Fruit fly (Drosophila melanogaster) whole organism, embryonic: ENCODE results near the gene Ae2.

Experiments
- ATbp ChIP-seq: fragments of 200-800 bp; sonication (Bioruptor generic); optimal IDR thresholded peaks from 2 replicates; lab custom pipeline; 2017; ENCODE audit warnings: missing biosample characterization, mild to moderate bottlenecking, missing genetic modification characterization, missing genetic modification reagents
- Antp ChIP-seq: fragments of 200-800 bp; sonication (Bioruptor generic); optimal IDR thresholded peaks from 3 replicates; lab custom pipeline; 2016; ENCODE audit warnings: missing biosample characterization, missing genetic modification characterization
- Asciz ChIP-seq: fragments of 200-800 bp; sonication (Bioruptor generic); optimal IDR thresholded peaks from 2 replicates; lab custom pipeline; 2017; ENCODE audit warnings: missing biosample characterization, mild to moderate bottlenecking, missing genetic modification characterization, missing genetic modification reagents
- Blimp-1 ChIP-seq: fragments of 200-800 bp; sonication (Bioruptor generic); optimal IDR thresholded peaks from 3 replicates; lab custom pipeline; 2018; ENCODE audit warnings: missing biosample characterization, missing genetic modification characterization, mild to moderate bottlenecking, moderate library complexity, missing genetic modification reagents
- BtbVII ChIP-seq: fragments of 200-800 bp; sonication (Bioruptor generic); optimal IDR thresholded peaks from 3 replicates; lab custom pipeline; 2017; ENCODE audit warnings: missing biosample characterization, mild to moderate bottlenecking, missing genetic modification characterization
- CG10979 ChIP-seq: fragments of 200-800 bp; sonication (Bioruptor generic); optimal IDR thresholded peaks from 2 replicates; lab custom pipeline; 2018; ENCODE audit warnings: missing biosample characterization, mild to moderate bottlenecking, missing genetic modification characterization, moderate library complexity
- CG11504 ChIP-seq: fragments of 200-800 bp; sonication (Bioruptor generic); optimal IDR thresholded peaks from 3 replicates; lab custom pipeline; 2019; ENCODE audit warnings: missing biosample characterization, mild to moderate bottlenecking, missing genetic modification characterization, moderate library complexity
- CG12071 ChIP-seq: fragments of 200-800 bp; sonication (Bioruptor generic); optimal IDR thresholded peaks from 3 replicates; lab custom pipeline; 2018; ENCODE audit warnings: missing biosample characterization, mild to moderate bottlenecking, missing genetic modification characterization
- CG12391 ChIP-seq: fragments of 200-800 bp; sonication (Bioruptor generic); optimal IDR thresholded peaks from 3 replicates; lab custom pipeline; 2018; ENCODE audit warnings: missing biosample characterization, mild to moderate bottlenecking, missing genetic modification characterization, moderate library complexity
- CG13296 ChIP-seq: fragments of 200-800 bp; sonication (Bioruptor generic); optimal IDR thresholded peaks from 3 replicates; lab custom pipeline; 2018; ENCODE audit warnings: missing biosample characterization, mild to moderate bottlenecking, missing genetic modification characterization
- CG14014 ChIP-seq: fragments of 200-800 bp; sonication (Bioruptor generic); IDR thresholded peaks from 2 replicates; pipeline ENCODE4 v1.3.6; 2022; ENCODE audit warnings: missing biosample characterization, missing genetic modification characterization
- CG15073 ChIP-seq: fragments of 200-800 bp; sonication (Bioruptor generic); optimal IDR thresholded peaks from 2 replicates; lab custom pipeline; 2016; ENCODE audit warnings: missing biosample characterization, missing genetic modification characterization
- CG15514 ChIP-seq: fragments of 200-800 bp; sonication (Bioruptor generic); optimal IDR thresholded peaks from 3 replicates; lab custom pipeline; 2017; ENCODE audit warnings: missing biosample characterization, missing genetic modification characterization, mild to moderate bottlenecking, moderate library complexity, missing genetic modification reagents
- CG18262 ChIP-seq: fragments of 200-800 bp; optimal IDR thresholded peaks from 3 replicates; lab custom pipeline; 2019; ENCODE audit warnings: missing biosample characterization, mild to moderate bottlenecking, missing genetic modification characterization, moderate library complexity
- CG31365 ChIP-seq: fragments of 200-800 bp; sonication (Bioruptor generic); optimal IDR thresholded peaks from 2 replicates; lab custom pipeline; 2018; ENCODE audit warnings: missing biosample characterization, mild to moderate bottlenecking, missing genetic modification characterization
- CG31441 ChIP-seq: fragments of 200-800 bp; sonication (Bioruptor generic); IDR thresholded peaks from 2 replicates; pipeline ENCODE4 v1.3.6; 2022; ENCODE audit warnings: missing biosample characterization, missing genetic modification characterization
- CG3163 ChIP-seq: fragments of 200-800 bp; sonication (Bioruptor generic); optimal IDR thresholded peaks from 3 replicates; lab custom pipeline; 2016; ENCODE audit warnings: missing biosample characterization, missing genetic modification characterization
- CG3281 ChIP-seq: fragments of 200-800 bp; sonication (Bioruptor generic); optimal IDR thresholded peaks from 3 replicates; lab custom pipeline; 2017; ENCODE audit warnings: missing biosample characterization, mild to moderate bottlenecking, missing genetic modification characterization
- CG34422 ChIP-seq: fragments of 200-800 bp; sonication (Bioruptor generic); IDR thresholded peaks from 3 replicates; pipeline ENCODE4 v1.3.6; 2022; ENCODE audit warnings: missing biosample characterization, missing genetic modification characterization
- CG4282 ChIP-seq: fragments of 200-800 bp; sonication (Bioruptor generic); optimal IDR thresholded peaks from 2 replicates; lab custom pipeline; 2016; ENCODE audit warnings: missing biosample characterization, missing genetic modification characterization
- CG6683 ChIP-seq: fragments of 200-800 bp; sonication (Bioruptor generic); optimal IDR thresholded peaks from 2 replicates; lab custom pipeline; 2017; ENCODE audit warnings: missing biosample characterization, mild to moderate bottlenecking, missing genetic modification characterization, missing genetic modification reagents
- CG6689 ChIP-seq: fragments of 200-800 bp; sonication (Bioruptor generic); IDR thresholded peaks from 2 replicates; pipeline ENCODE4 v1.3.6; 2022; ENCODE audit warnings: missing biosample characterization, missing genetic modification characterization
- CG7372 ChIP-seq: fragments of 200-800 bp; sonication (Bioruptor generic); IDR thresholded peaks from 2 replicates; pipeline ENCODE4 v1.3.6; 2022; ENCODE audit warnings: missing biosample characterization, missing genetic modification characterization
- CG7556 ChIP-seq: fragments of 200-800 bp; sonication (Bioruptor generic); optimal IDR thresholded peaks from 2 replicates; lab custom pipeline; 2017; ENCODE audit warnings: missing biosample characterization, mild to moderate bottlenecking, missing genetic modification characterization
- CG8765 ChIP-seq: fragments of 200-800 bp; sonication (Bioruptor generic); IDR thresholded peaks from 2 replicates; pipeline ENCODE4 v1.3.6; 2022; ENCODE audit warnings: missing biosample characterization, missing genetic modification characterization
- D19B ChIP-seq: fragments of 200-800 bp; sonication (Bioruptor generic); optimal IDR thresholded peaks from 2 replicates; lab custom pipeline; 2017; ENCODE audit warnings: missing biosample characterization, mild to moderate bottlenecking, missing genetic modification characterization
- Dll ChIP-seq: fragments of 200-800 bp; sonication (Bioruptor generic); IDR thresholded peaks from 4 replicates; pipeline ENCODE4 v1.3.6; 2022; ENCODE audit warnings: missing biosample characterization, missing genetic modification characterization; ENCODE audit not compliant: partially characterized antibody
- E2f1 ChIP-seq: fragments of 200-800 bp; sonication (Bioruptor generic); IDR thresholded peaks from 2 replicates; pipeline ENCODE4 v1.3.6; 2022; ENCODE audit warnings: missing biosample characterization, missing genetic modification characterization
- Fer1 ChIP-seq: fragments of 200-800 bp; sonication (Bioruptor generic); optimal IDR thresholded peaks from 2 replicates; lab custom pipeline; 2017; ENCODE audit warnings: missing biosample characterization, mild to moderate bottlenecking, missing genetic modification characterization
- Hr78 ChIP-seq, 2 experiments: fragments of 200-800 bp in 1 of 2; fragments of >200 bp in 1 of 2; sonication (Bioruptor generic) in 1 of 2; optimal IDR thresholded peaks; 2 replicates each; lab custom pipeline; 2017 to 2019; ENCODE audit warnings: missing biosample characterization in 2 of 2, missing genetic modification characterization in 2 of 2, mild to moderate bottlenecking in 1 of 2, moderate library complexity in 1 of 2
- Max ChIP-seq: fragments of 200-800 bp; sonication (Bioruptor generic); optimal IDR thresholded peaks from 2 replicates; lab custom pipeline; 2016; ENCODE audit warnings: missing biosample characterization, mild to moderate bottlenecking, missing genetic modification characterization
- Rfx ChIP-seq: fragments of 200-800 bp; sonication (Bioruptor generic); IDR thresholded peaks from 2 replicates; pipeline ENCODE4 v1.3.6; 2022; ENCODE audit warnings: missing biosample characterization, missing genetic modification characterization
- Xrp1 ChIP-seq: fragments of 200-800 bp; sonication (Bioruptor generic); IDR thresholded peaks from 2 replicates; pipeline ENCODE4 v1.3.6; 2022; ENCODE audit warnings: missing biosample characterization, missing genetic modification characterization
- ac ChIP-seq: fragments of 200-800 bp; sonication (Bioruptor generic); optimal IDR thresholded peaks from 3 replicates; lab custom pipeline; 2017; ENCODE audit warnings: missing biosample characterization, mild to moderate bottlenecking, missing genetic modification characterization
- bbx ChIP-seq: fragments of 200-800 bp; sonication (Bioruptor generic); IDR thresholded peaks from 2 replicates; pipeline ENCODE4 v1.3.6; 2022; ENCODE audit warnings: missing biosample characterization, missing genetic modification characterization; ENCODE audit not compliant: partially characterized antibody
- bowl ChIP-seq: fragments of 200-800 bp; sonication (Bioruptor generic); IDR thresholded peaks from 2 replicates; pipeline ENCODE4 v1.3.6; 2022; ENCODE audit warnings: missing biosample characterization, missing genetic modification characterization
- bsh ChIP-seq, 2 experiments: fragments of 200-800 bp; sonication (Bioruptor generic); optimal IDR thresholded peaks; 2 replicates each; lab custom pipeline; 2017 to 2018; ENCODE audit warnings: mild to moderate bottlenecking in 2 of 2, missing biosample characterization in 2 of 2, missing genetic modification characterization in 2 of 2, moderate library complexity in 1 of 2
- croc ChIP-seq: fragments of 200-800 bp; sonication (Bioruptor generic); conservative IDR thresholded peaks from 3 replicates; pipeline ENCODE4 v1.3.6; 2022; ENCODE audit warnings: missing biosample characterization, missing genetic modification characterization
- disco-r ChIP-seq: fragments of 200-800 bp; sonication (Bioruptor generic); optimal IDR thresholded peaks from 2 replicates; lab custom pipeline; 2016; ENCODE audit warnings: missing biosample characterization, missing genetic modification characterization
- eve ChIP-seq, 2 experiments: fragments of >200 bp; optimal IDR thresholded peaks; 2 replicates each; lab custom pipeline; 2017; ENCODE audit warnings: missing biosample characterization in 2 of 2, missing genetic modification characterization in 2 of 2
- ewg ChIP-seq: fragments of 200-800 bp; sonication (Bioruptor generic); optimal IDR thresholded peaks from 3 replicates; lab custom pipeline; 2017; ENCODE audit warnings: mild to moderate bottlenecking, missing biosample characterization, missing genetic modification reagents, missing genetic modification characterization
- hkb ChIP-seq, 2 experiments: fragments of 200-800 bp in 1 of 2; fragments of >200 bp in 1 of 2; sonication (Bioruptor generic) in 1 of 2; IDR thresholded peaks in 1 of 2; optimal IDR thresholded peaks in 1 of 2; 2 replicates each; pipeline versions ENCODE4 v1.3.6 to Lab custom; 2017 to 2022; ENCODE audit warnings: missing biosample characterization in 1 of 2, missing genetic modification characterization in 1 of 2
- lmd ChIP-seq: fragments of 200-800 bp; sonication (Bioruptor generic); IDR thresholded peaks from 2 replicates; pipeline ENCODE4 v1.3.6; 2022; ENCODE audit warnings: missing biosample characterization, missing genetic modification characterization
- odd ChIP-seq: fragments of 200-800 bp; sonication (Bioruptor generic); optimal IDR thresholded peaks from 2 replicates; lab custom pipeline; 2017; ENCODE audit warnings: missing biosample characterization, mild to moderate bottlenecking, missing genetic modification characterization
- pita ChIP-seq: fragments of 200-800 bp; sonication (Bioruptor generic); optimal IDR thresholded peaks from 2 replicates; lab custom pipeline; 2017; ENCODE audit warnings: missing biosample characterization, mild to moderate bottlenecking, missing genetic modification characterization
- sens ChIP-seq: fragments of 200-800 bp; sonication (Bioruptor generic); peaks from one replicate; lab custom pipeline; 2016; ENCODE audit warnings: missing biosample characterization, missing genetic modification characterization
- sisA ChIP-seq: fragments of 200-800 bp; sonication (Bioruptor generic); IDR thresholded peaks from 2 replicates; pipeline ENCODE4 v1.3.6; 2022; ENCODE audit warnings: missing biosample characterization, missing genetic modification characterization
- sob ChIP-seq: fragments of 200-800 bp; sonication (Bioruptor generic); IDR thresholded peaks from 2 replicates; pipeline ENCODE4 v1.3.6; 2022; ENCODE audit warnings: missing biosample characterization, missing genetic modification characterization
- sr ChIP-seq: fragments of 200-800 bp; sonication (Bioruptor generic); IDR thresholded peaks from 3 replicates; pipeline ENCODE4 v1.3.6; 2022; ENCODE audit warnings: missing biosample characterization, missing genetic modification characterization
- usp ChIP-seq: fragments of >200 bp; optimal IDR thresholded peaks from 2 replicates; lab custom pipeline; 2017; ENCODE audit warnings: missing biosample characterization, missing genetic modification characterization

The Ae2 gene

dm6 chr3L:9739629-9740028 is 23.7 kb upstream of the Ae2 start (continued):
- TF ChIP-seq CG15073 (no peak), usp (GFP tag; lab: Kevin White, UChicago) (no peak), CG12391 (tag; lab: Kevin White, UChicago) (no peak), Rfx (GFP tag; lab: Robert Waterston, UW) (no peak), eve (GFP tag; optimal IDR thresholded peaks at IDR 0.05; lab: Kevin White, UChicago) (no peak), CG7556 (GFP tag; lab: Kevin White, UChicago) (peak; percentile 60), disco-r (GFP tag; lab: Kevin White, UChicago) (no peak), lmd (GFP tag; lab: Robert Waterston, UW) (peak; percentile 14; the same call in 1 of the 2 replicates), CG6689 (GFP tag; lab: Robert Waterston, UW) (peak; percentile 60), sr (no peak), ewg (GFP tag; lab: Kevin White, UChicago) (peak; percentile 57), CG7372 (GFP tag; lab: Robert Waterston, UW) (no peak), CG3281 (GFP tag; lab: Kevin White, UChicago) (peak; percentile 6), CG13296 (no peak), CG4282 (no peak), Blimp-1 (peak; percentile 20), Xrp1 (peak; percentile 17; the same call in 1 of the 2 replicates), CG8765 (GFP tag; lab: Robert Waterston, UW) (no peak), CG34422 (GFP tag; lab: Robert Waterston, UW) (no peak), CG31441 (peak; percentile 54; the same call in 1 of the 2 replicates), sisA (GFP tag; lab: Robert Waterston, UW) (0 out of 2 replicates have a peak, but pooled peaks have one; percentile 31), Fer1 (peak; percentile 25), CG14014 (no peak), CG6683 (GFP tag; lab: Kevin White, UChicago) (no peak), BtbVII (GFP tag; lab: Kevin White, UChicago) (peak; percentile 5), Asciz (GFP tag; lab: Kevin White, UChicago) (peak; percentile 16), Dll (GFP tag; lab: Robert Waterston, UW) (no peak), E2f1 (GFP tag; lab: Robert Waterston, UW) (peak; percentile 35; the same call in 1 of the 2 replicates), Hr78 (GFP tag; optimal IDR thresholded peaks at IDR 0.05; lab: Kevin White, UChicago) (no peak), Antp (GFP tag; lab: Kevin White, UChicago) (no peak), bbx (no peak), CG3163 (no peak), croc (GFP tag; lab: Robert Waterston, UW) (no peak), Max (GFP tag; lab: Kevin White, UChicago) (no peak), D19B (GFP tag; lab: Kevin White, UChicago) (no peak), CG12071 (GFP tag; lab: Kevin White, UChicago) (peak; percentile 12), bsh (GFP tag; optimal IDR thresholded peaks at IDR 0.05; lab: Kevin White, UChicago) (no peak), CG11504 (tag; lab: Kevin White, UChicago) (peak; percentile 51), bowl (no peak), CG18262 (tag; lab: Kevin White, UChicago) (peak; percentile 46), ATbp (GFP tag; lab: Kevin White, UChicago) (peak; percentile 23), ac (GFP tag; lab: Kevin White, UChicago) (no peak), odd (GFP tag; lab: Kevin White, UChicago) (no peak), CG15514 (peak; percentile 7), hkb (optimal IDR thresholded peaks at IDR 0.05; lab: Kevin White, UChicago) (no peak), hkb (GFP tag; IDR thresholded peaks at IDR 0.05; lab: Robert Waterston, UW) (peak; percentile 36; the same call in 1 of the 2 replicates), sob (GFP tag; lab: Robert Waterston, UW) (0 out of 2 replicates have a peak, but pooled peaks have one; percentile 25), CG10979 (peak; percentile 4), sens (GFP tag; lab: Kevin White, UChicago) (peak; percentile 71), CG31365 (tag; lab: Kevin White, UChicago) (no peak), pita (GFP tag; lab: Kevin White, UChicago) (no peak)
